Worm (Caenorhabditis elegans) whole organism, late embryonic: Measurements from ENCODE around the gene zif-1.

ENCODE experiments used
- pqm-1 ChIP-seq: sonication (generic microtip); optimal IDR thresholded peaks from 2 replicates; lab custom pipeline; 2016; ENCODE audit warnings: missing genetic modification characterization, missing compliant biosample characterization
- tbx-2 ChIP-seq: sonication (generic microtip); optimal IDR thresholded peaks from 2 replicates; lab custom pipeline; 2016; ENCODE audit warnings: missing genetic modification characterization, missing compliant biosample characterization

ce11 chrIII:8980892-8981291, 21.7 kb upstream of the zif-1 start:
- TF ChIP-seq tbx-2 (tag; lab: Kevin White, UChicago) (no peak), pqm-1 (no peak)
